Worm (Caenorhabditis elegans): Measurements from ENCODE around the gene C50F4.4.

The C50F4.4 gene

DNA sequence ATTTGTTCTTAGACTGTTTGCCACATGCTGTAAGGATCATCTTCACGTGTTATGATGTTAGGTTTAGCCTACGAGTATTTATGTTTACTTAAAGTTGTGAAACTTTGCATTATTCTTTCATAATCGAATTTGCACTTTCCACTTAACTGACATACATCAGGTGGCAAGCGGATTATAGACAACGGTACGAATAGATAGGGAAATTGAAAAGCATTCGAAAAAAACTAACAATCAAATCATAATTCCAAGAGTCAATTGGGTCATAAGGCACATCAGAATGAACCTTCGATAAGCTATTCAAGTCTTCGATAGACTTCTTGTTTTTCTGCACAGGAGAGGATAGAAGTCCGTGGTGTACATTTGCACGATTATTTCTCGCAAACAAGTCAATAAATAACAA, 44.1 kb upstream of the C50F4.4 start:
- TF ChIP-seq C04F5.9 (tag; optimal IDR thresholded peaks at IDR 0.05) (no peak), fkh-4 (tag; optimal IDR thresholded peaks at IDR 0.05; ENCODE audit: borderline replicate concordance) (no peak), fos-1 (tag; optimal IDR thresholded peaks at IDR 0.05) (no peak), unc-62 (GFP tag; optimal IDR thresholded peaks at IDR 0.05) (no peak), elt-2 (tag; optimal IDR thresholded peaks at IDR 0.05) (peak; percentile 24)

DNA sequence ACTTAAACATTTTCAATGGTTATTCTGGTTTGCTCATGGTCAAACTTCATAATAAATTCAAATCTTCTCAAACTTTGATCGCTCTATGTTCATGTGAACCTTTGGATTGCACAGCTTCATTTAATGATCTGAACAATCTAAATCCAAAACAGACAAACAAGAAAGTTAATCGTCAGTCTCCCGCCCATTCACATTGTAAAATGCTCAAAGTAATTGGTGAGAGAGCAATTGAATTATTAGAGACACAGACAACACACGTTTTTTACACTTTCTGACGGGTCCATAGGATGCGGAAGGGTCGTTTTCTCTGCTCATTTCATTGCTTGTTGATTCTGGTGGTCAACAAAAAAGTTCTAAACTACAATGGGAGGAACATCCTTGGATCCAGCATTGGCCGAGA, 39.8 kb upstream of the C50F4.4 start, which contains the start of gene gsnl-1:
Gene gsnl-1, plus strand, starts transcription at position 301 of the 400 bp plus-strand sequence.
- TF ChIP-seq fkh-10 (GFP tag; optimal IDR thresholded peaks at IDR 0.05) (no peak), efl-1 (optimal IDR thresholded peaks at IDR 0.05) (no peak), efl-1 (GFP tag; optimal IDR thresholded peaks at IDR 0.05 in 1 of 2) (no peak), hlh-17 (GFP tag; optimal IDR thresholded peaks at IDR 0.05; ENCODE audit: borderline replicate concordance) (no peak), grh-1 (GFP tag; IDR thresholded peaks at IDR 0.05) (no peak), swsn-7 (tag; optimal IDR thresholded peaks at IDR 0.05) (no peak), Y116A8C.19 (tag; optimal IDR thresholded peaks at IDR 0.05; ENCODE audit: borderline replicate concordance) (no peak), tlp-1 (tag; optimal IDR thresholded peaks at IDR 0.05) (no peak), tbx-2 (tag; optimal IDR thresholded peaks at IDR 0.05) (no peak), lin-13 (GFP tag; optimal IDR thresholded peaks at IDR 0.05) (no peak), isw-1 (GFP tag; IDR thresholded peaks at IDR 0.05) (no peak), lin-15B (tag; optimal IDR thresholded peaks at IDR 0.05) (no peak), unc-98 (GFP tag; IDR thresholded peaks at IDR 0.05) (no peak), nhr-19 (GFP tag; conservative IDR thresholded peaks at IDR 0.05) (peak; percentile 19; the same call in 1 of the 2 replicates), lsy-2 (tag; optimal IDR thresholded peaks at IDR 0.05) (no peak), fkh-4 (tag; optimal IDR thresholded peaks at IDR 0.05; ENCODE audit: borderline replicate concordance) (no peak), mab-9 (GFP tag; IDR thresholded peaks at IDR 0.05) (no peak), pag-3 (tag; optimal IDR thresholded peaks at IDR 0.05; ENCODE audit: borderline replicate concordance, insufficient read depth) (no peak), C16A3.4 (tag; optimal IDR thresholded peaks at IDR 0.05) (no peak), ceh-82 (tag; optimal IDR thresholded peaks at IDR 0.05) (no peak), efl-3 (GFP tag; optimal IDR thresholded peaks at IDR 0.05) (no peak), nhr-28 (tag; optimal IDR thresholded peaks at IDR 0.05) (no peak), aha-1 (tag; optimal IDR thresholded peaks at IDR 0.05) (no peak), dsc-1 (tag; optimal IDR thresholded peaks at IDR 0.05) (peak; percentile 70), dpl-1 (GFP tag; optimal IDR thresholded peaks at IDR 0.05) (no peak), aly-2 (tag; optimal IDR thresholded peaks at IDR 0.05) (no peak), nhr-71 (tag; optimal IDR thresholded peaks at IDR 0.05) (peak; percentile 19), nhr-84 (tag; optimal IDR thresholded peaks at IDR 0.05) (no peak), egl-13 (tag; optimal IDR thresholded peaks at IDR 0.05) (no peak), jun-1 (tag; optimal IDR thresholded peaks at IDR 0.05) (no peak), nhr-77 (tag; optimal IDR thresholded peaks at IDR 0.05) (no peak), ceh-63 (GFP tag; optimal IDR thresholded peaks at IDR 0.05) (no peak), fos-1 (tag; optimal IDR thresholded peaks at IDR 0.05) (no peak), sup-37 (GFP tag; optimal IDR thresholded peaks at IDR 0.05) (no peak), ceh-88 (GFP tag; IDR thresholded peaks at IDR 0.05) (no peak), elt-2 (tag; optimal IDR thresholded peaks at IDR 0.05) (no peak), vab-15 (tag; optimal IDR thresholded peaks at IDR 0.05) (no peak), lin-14 (GFP tag; optimal IDR thresholded peaks at IDR 0.05) (peak; percentile 37), rnt-1 (tag; optimal IDR thresholded peaks at IDR 0.05) (peak; percentile 20), C34B4.2 (tag; optimal IDR thresholded peaks at IDR 0.05) (no peak)
